Worm (Caenorhabditis elegans) whole organism, L1 larva: ENCODE measurements around the gene nra-3.

ENCODE experiments used
- C04F5.9 ChIP-seq: sonication (generic microtip); optimal IDR thresholded peaks from 2 replicates; lab custom pipeline; 2016; ENCODE audit warnings: missing genetic modification characterization, missing compliant biosample characterization
- C34B4.2 ChIP-seq: sonication (generic microtip); optimal IDR thresholded peaks from 2 replicates; lab custom pipeline; 2017; ENCODE audit warnings: mild to moderate bottlenecking, missing genetic modification characterization, missing compliant biosample characterization
- F16B12.6 ChIP-seq: fragments of 150-350 bp; optimal IDR thresholded peaks from 2 replicates; lab custom pipeline; 2014; ENCODE audit warnings: missing biosample characterization, missing genetic modification characterization
- Y116A8C.19 ChIP-seq: sonication (generic microtip); optimal IDR thresholded peaks from 2 replicates; lab custom pipeline; 2016; ENCODE audit warnings: missing compliant biosample characterization, missing genetic modification characterization, borderline replicate concordance
- aha-1 ChIP-seq: fragments of 150-350 bp; optimal IDR thresholded peaks from 2 replicates; lab custom pipeline; 2014; ENCODE audit warnings: missing biosample characterization, missing genetic modification characterization
- alr-1 ChIP-seq: fragments of 200-800 bp; sonication (Bioruptor generic); optimal IDR thresholded peaks from 2 replicates; lab custom pipeline; 2018; ENCODE audit warnings: borderline replicate concordance, mild to moderate bottlenecking, missing genetic modification characterization, missing compliant biosample characterization
- ama-1 ChIP-seq: fragments of 150-350 bp; optimal IDR thresholded peaks from 2 replicates; lab custom pipeline; 2014
- blmp-1 ChIP-seq: fragments of 150-350 bp; optimal IDR thresholded peaks from 2 replicates; lab custom pipeline; 2014; ENCODE audit warnings: missing biosample characterization, missing genetic modification characterization
- ceh-63 ChIP-seq: fragments of 200-800 bp; sonication (Bioruptor generic); optimal IDR thresholded peaks from 2 replicates; lab custom pipeline; 2018; ENCODE audit warnings: mild to moderate bottlenecking, missing genetic modification characterization, missing compliant biosample characterization
- ceh-88 ChIP-seq: fragments of 200-800 bp; sonication (Bioruptor generic); IDR thresholded peaks from 2 replicates; pipeline ENCODE4 v1.3.6; 2022; ENCODE audit warnings: missing genetic modification characterization, missing compliant biosample characterization
- ceh-90 ChIP-seq: sonication (generic microtip); optimal IDR thresholded peaks from 2 replicates; lab custom pipeline; 2016; ENCODE audit warnings: missing genetic modification characterization, missing compliant biosample characterization
- dpl-1 ChIP-seq, 3 experiments: fragments of 150-350 bp in 2 of 3; sonication (generic microtip) in 1 of 3; optimal IDR thresholded peaks; 2 replicates each; lab custom pipeline; 2014 to 2017; ENCODE audit warnings: missing biosample characterization in 3 of 3, missing genetic modification characterization in 3 of 3, missing genetic modification reagents in 3 of 3
- efl-1 ChIP-seq, 4 experiments: fragments of 150-350 bp; optimal IDR thresholded peaks in 3 of 4; peaks in 1 of 4; 1 replicate in 1 of 4; 2 replicates in 3 of 4; lab custom pipeline; 2014; ENCODE audit warnings: missing biosample characterization in 2 of 4, missing genetic modification characterization in 2 of 4, missing genetic modification reagents in 2 of 4
- efl-3 ChIP-seq: fragments of 200-800 bp; sonication (Bioruptor generic); optimal IDR thresholded peaks from 2 replicates; lab custom pipeline; 2018; ENCODE audit warnings: mild to moderate bottlenecking, missing genetic modification characterization, missing compliant biosample characterization
- egl-27 ChIP-seq, 2 experiments: fragments of 150-350 bp in 1 of 2; sonication (generic microtip); optimal IDR thresholded peaks; 3 replicates each; lab custom pipeline; 2017 to 2018; ENCODE audit warnings: missing biosample characterization in 2 of 2, missing genetic modification characterization in 2 of 2, missing genetic modification reagents in 2 of 2
- elt-2 ChIP-seq: sonication (generic microtip); optimal IDR thresholded peaks from 2 replicates; lab custom pipeline; 2016; ENCODE audit warnings: missing genetic modification characterization, mild to moderate bottlenecking, inconsistent platforms, missing compliant biosample characterization, missing genetic modification reagents
- elt-3 ChIP-seq, 6 experiments: fragments of 150-350 bp in 1 of 6; sonication (generic microtip); optimal IDR thresholded peaks; 2 replicates each; lab custom pipeline; 2017 to 2018; ENCODE audit warnings: missing biosample characterization in 6 of 6, missing genetic modification characterization in 6 of 6, inconsistent platforms in 1 of 6
- ets-5 ChIP-seq: fragments of 200-800 bp; sonication (Bioruptor generic); IDR thresholded peaks from 2 replicates; pipeline ENCODE4 v1.3.6; 2022; ENCODE audit warnings: missing genetic modification characterization, missing compliant biosample characterization
- fkh-4 ChIP-seq: sonication (generic microtip); optimal IDR thresholded peaks from 2 replicates; lab custom pipeline; 2016; ENCODE audit warnings: missing compliant biosample characterization, missing genetic modification characterization, borderline replicate concordance
- fkh-8 ChIP-seq: sonication (generic microtip); optimal IDR thresholded peaks from 2 replicates; lab custom pipeline; 2016; ENCODE audit warnings: mild to moderate bottlenecking, missing genetic modification characterization, missing compliant biosample characterization
- fos-1 ChIP-seq: fragments of 150-350 bp; optimal IDR thresholded peaks from 2 replicates; lab custom pipeline; 2014; ENCODE audit warnings: missing biosample characterization, missing genetic modification characterization
- grh-1 ChIP-seq: fragments of 200-800 bp; sonication (Bioruptor generic); IDR thresholded peaks from 2 replicates; pipeline ENCODE4 v1.3.6; 2022; ENCODE audit warnings: missing genetic modification reagents, missing genetic modification characterization, missing compliant biosample characterization
- irx-1 ChIP-seq: sonication (generic microtip); optimal IDR thresholded peaks from 2 replicates; lab custom pipeline; 2016; ENCODE audit warnings: missing genetic modification characterization, missing compliant biosample characterization
- jun-1 ChIP-seq: fragments of 150-350 bp; optimal IDR thresholded peaks from 2 replicates; lab custom pipeline; 2014; ENCODE audit warnings: missing biosample characterization, missing genetic modification reagents, missing genetic modification characterization
- lin-13 ChIP-seq: fragments of 150-350 bp; optimal IDR thresholded peaks from 2 replicates; lab custom pipeline; 2014; ENCODE audit warnings: missing biosample characterization, missing genetic modification reagents, missing genetic modification characterization
- lin-14 ChIP-seq: fragments of 200-800 bp; sonication (Bioruptor generic); optimal IDR thresholded peaks from 2 replicates; lab custom pipeline; 2018; ENCODE audit warnings: mild to moderate bottlenecking, missing genetic modification characterization, moderate library complexity, missing compliant biosample characterization
- lin-15B ChIP-seq: fragments of 150-350 bp; sonication (generic microtip); optimal IDR thresholded peaks from 3 replicates; lab custom pipeline; 2014; ENCODE audit warnings: missing biosample characterization, missing genetic modification characterization
- lin-35 ChIP-seq, 2 experiments: fragments of 150-350 bp; optimal IDR thresholded peaks; 2 replicates each; lab custom pipeline; 2014; ENCODE audit warnings: missing biosample characterization in 2 of 2, missing genetic modification characterization in 2 of 2, missing genetic modification reagents in 2 of 2
- lin-39 ChIP-seq: fragments of 150-350 bp; optimal IDR thresholded peaks from 2 replicates; lab custom pipeline; 2014; ENCODE audit warnings: missing biosample characterization, missing genetic modification reagents, missing genetic modification characterization
- lir-3 ChIP-seq: sonication (generic microtip); optimal IDR thresholded peaks from 2 replicates; lab custom pipeline; 2016; ENCODE audit warnings: mild to moderate bottlenecking, missing genetic modification characterization, moderate library complexity, missing compliant biosample characterization; ENCODE audit not compliant: poor library complexity
- lsy-2 ChIP-seq, 2 experiments: fragments of 150-350 bp; optimal IDR thresholded peaks; 2 replicates each; lab custom pipeline; 2014; ENCODE audit warnings: missing biosample characterization in 2 of 2, missing genetic modification characterization in 2 of 2
- mdl-1 ChIP-seq, 2 experiments: fragments of 150-350 bp; optimal IDR thresholded peaks; 2 replicates each; lab custom pipeline; 2014 to 2017; ENCODE audit warnings: missing biosample characterization in 2 of 2, missing genetic modification characterization in 2 of 2, inconsistent platforms in 1 of 2
- mep-1 ChIP-seq: fragments of 150-350 bp; optimal IDR thresholded peaks from 2 replicates; lab custom pipeline; 2014; ENCODE audit warnings: missing biosample characterization, missing genetic modification characterization
- nhr-12 ChIP-seq: sonication (generic microtip); optimal IDR thresholded peaks from 2 replicates; lab custom pipeline; 2017; ENCODE audit warnings: missing biosample characterization, missing genetic modification characterization
- nhr-20 ChIP-seq: sonication (generic microtip); optimal IDR thresholded peaks from 2 replicates; lab custom pipeline; 2016; ENCODE audit warnings: mild to moderate bottlenecking, missing genetic modification characterization, missing compliant biosample characterization
- nhr-47 ChIP-seq: sonication (generic microtip); optimal IDR thresholded peaks from 2 replicates; lab custom pipeline; 2016; ENCODE audit warnings: mild to moderate bottlenecking, missing genetic modification characterization, moderate library complexity, missing compliant biosample characterization
- nhr-71 ChIP-seq: sonication (generic microtip); optimal IDR thresholded peaks from 2 replicates; lab custom pipeline; 2016; ENCODE audit warnings: mild to moderate bottlenecking, missing genetic modification characterization, moderate library complexity, missing compliant biosample characterization
- nhr-76 ChIP-seq: sonication (generic microtip); optimal IDR thresholded peaks from 2 replicates; lab custom pipeline; 2017; ENCODE audit warnings: missing biosample characterization, missing genetic modification characterization
- nhr-77 ChIP-seq: fragments of 150-350 bp; optimal IDR thresholded peaks from 2 replicates; lab custom pipeline; 2014; ENCODE audit warnings: missing biosample characterization, missing genetic modification characterization
- nhr-84 ChIP-seq: sonication (generic microtip); optimal IDR thresholded peaks from 2 replicates; lab custom pipeline; 2017; ENCODE audit warnings: missing biosample characterization, missing genetic modification characterization
- nhr-90 ChIP-seq: sonication (generic microtip); optimal IDR thresholded peaks from 2 replicates; lab custom pipeline; 2016; ENCODE audit warnings: mild to moderate bottlenecking, missing genetic modification characterization, missing compliant biosample characterization; ENCODE audit not compliant: poor library complexity
- sox-4 ChIP-seq: sonication (generic microtip); optimal IDR thresholded peaks from 2 replicates; lab custom pipeline; 2016; ENCODE audit warnings: missing genetic modification characterization, missing compliant biosample characterization
- sup-37 ChIP-seq: fragments of 200-800 bp; sonication (Bioruptor generic); optimal IDR thresholded peaks from 2 replicates; lab custom pipeline; 2018; ENCODE audit warnings: mild to moderate bottlenecking, missing genetic modification characterization, missing compliant biosample characterization
- swsn-7 ChIP-seq: sonication (generic microtip); optimal IDR thresholded peaks from 2 replicates; lab custom pipeline; 2016; ENCODE audit warnings: missing genetic modification characterization, missing compliant biosample characterization
- tbx-2 ChIP-seq: sonication (generic microtip); optimal IDR thresholded peaks from 2 replicates; lab custom pipeline; 2016; ENCODE audit warnings: missing genetic modification characterization, missing compliant biosample characterization
- unc-130 ChIP-seq: fragments of 150-350 bp; optimal IDR thresholded peaks from 2 replicates; lab custom pipeline; 2017; ENCODE audit warnings: missing biosample characterization, missing genetic modification characterization, inconsistent platforms
- unc-86 ChIP-seq: sonication (generic microtip); optimal IDR thresholded peaks from 2 replicates; lab custom pipeline; 2016; ENCODE audit warnings: missing genetic modification characterization, missing compliant biosample characterization
- vab-15 ChIP-seq: sonication (generic microtip); optimal IDR thresholded peaks from 2 replicates; lab custom pipeline; 2017; ENCODE audit warnings: missing genotype, mild to moderate bottlenecking, missing genetic modification characterization, missing compliant biosample characterization
- zag-1 ChIP-seq: fragments of 150-350 bp; optimal IDR thresholded peaks from 2 replicates; lab custom pipeline; 2014; ENCODE audit warnings: missing biosample characterization, missing genetic modification characterization
- ztf-11 ChIP-seq, 2 experiments: sonication (generic microtip); optimal IDR thresholded peaks; 2 replicates each; lab custom pipeline; 2016 to 2017; ENCODE audit warnings: missing genetic modification characterization in 2 of 2, missing biosample characterization in 1 of 2, missing compliant biosample characterization in 1 of 2
- ztf-4 ChIP-seq: fragments of 150-350 bp; optimal IDR thresholded peaks from 2 replicates; lab custom pipeline; 2014; ENCODE audit warnings: missing biosample characterization, missing genetic modification characterization

The nra-3 gene

ce11 chrX:9899426-9900131 lies 31.7 kb downstream of the nra-3 start, which contains the start of gene phf-34:
Gene phf-34 (minus strand): TSS chrX:9899476.
- TF ChIP-seq ets-5 (no peak), dpl-1 (GFP tag; optimal IDR thresholded peaks at IDR 0.05; lab: Kevin White, UChicago) (peak in 1 of 3 experiments; percentile 25), lin-35 (GFP tag; optimal IDR thresholded peaks at IDR 0.05; lab: Kevin White, UChicago) (peak; percentile 17 to 26), tbx-2 (tag; lab: Kevin White, UChicago) (peak; percentile 42), sup-37 (GFP tag; lab: Kevin White, UChicago) (no peak), alr-1 (tag; lab: Kevin White, UChicago) (no peak), C04F5.9 (tag; lab: Kevin White, UChicago) (no peak), unc-130 (tag; lab: Kevin White, UChicago) (no peak), ceh-88 (GFP tag; lab: Robert Waterston, UW) (no peak), ceh-90 (tag; lab: Kevin White, UChicago) (no peak), elt-3 (tag; optimal IDR thresholded peaks at IDR 0.05; lab: Kevin White, UChicago) (no peak), fkh-4 (tag; lab: Kevin White, UChicago) (no peak), mdl-1 (tag; optimal IDR thresholded peaks at IDR 0.05; lab: Kevin White, UChicago) (peak in 1 of 2 experiments; percentile 44), lir-3 (tag; lab: Kevin White, UChicago) (no peak), blmp-1 (tag; lab: Kevin White, UChicago) (peak; percentile 73), Y116A8C.19 (tag; lab: Kevin White, UChicago) (no peak), ztf-4 (tag; lab: Kevin White, UChicago) (no peak), lin-15B (tag; lab: Kevin White, UChicago) (no peak), nhr-77 (tag; lab: Kevin White, UChicago) (no peak), ama-1 (no peak), lin-14 (peak; percentile 88), efl-1 (optimal IDR thresholded peaks at IDR 0.05; lab: Kevin White, UChicago) (peak in 1 of 2 experiments; percentile 50), efl-1 (GFP tag; optimal IDR thresholded peaks at IDR 0.05 in 1 of 2; lab: Kevin White, UChicago) (no peak), lin-39 (tag; lab: Kevin White, UChicago) (no peak), irx-1 (no peak), nhr-12 (tag; lab: Kevin White, UChicago) (no peak), ceh-63 (no peak), fkh-8 (tag; lab: Kevin White, UChicago) (peak; percentile 63), elt-2 (tag; lab: Kevin White, UChicago) (no peak), F16B12.6 (no peak), unc-86 (tag; lab: Kevin White, UChicago) (peak; percentile 19), ztf-11 (tag; optimal IDR thresholded peaks at IDR 0.05; lab: Kevin White, UChicago) (no peak), fos-1 (no peak), nhr-20 (tag; lab: Kevin White, UChicago) (peak; percentile 39), nhr-76 (tag; lab: Kevin White, UChicago) (no peak), swsn-7 (tag; lab: Kevin White, UChicago) (peak; percentile 54), grh-1 (GFP tag; lab: Robert Waterston, UW) (no peak), C34B4.2 (tag; lab: Kevin White, UChicago) (no peak), nhr-71 (tag; lab: Kevin White, UChicago) (peak; percentile 64), jun-1 (peak; percentile 1), efl-3 (no peak), egl-27 (tag; optimal IDR thresholded peaks at IDR 0.05; lab: Kevin White, UChicago) (no peak), lsy-2 (tag; optimal IDR thresholded peaks at IDR 0.05; lab: Kevin White, UChicago) (peak; percentile 14 to 52), nhr-47 (tag; lab: Kevin White, UChicago) (peak; percentile 54), lin-13 (GFP tag; lab: Kevin White, UChicago) (no peak), aha-1 (no peak), nhr-90 (tag; lab: Kevin White, UChicago) (no peak), sox-4 (tag; lab: Kevin White, UChicago) (no peak), vab-15 (no peak), zag-1 (tag; lab: Kevin White, UChicago) (no peak), mep-1 (tag; lab: Kevin White, UChicago) (peak; percentile 68), nhr-84 (tag; lab: Kevin White, UChicago) (no peak)
